Fruit fly (Drosophila melanogaster): ENCODE measurements around the gene CG7766.

Gene CG7766

DNA sequence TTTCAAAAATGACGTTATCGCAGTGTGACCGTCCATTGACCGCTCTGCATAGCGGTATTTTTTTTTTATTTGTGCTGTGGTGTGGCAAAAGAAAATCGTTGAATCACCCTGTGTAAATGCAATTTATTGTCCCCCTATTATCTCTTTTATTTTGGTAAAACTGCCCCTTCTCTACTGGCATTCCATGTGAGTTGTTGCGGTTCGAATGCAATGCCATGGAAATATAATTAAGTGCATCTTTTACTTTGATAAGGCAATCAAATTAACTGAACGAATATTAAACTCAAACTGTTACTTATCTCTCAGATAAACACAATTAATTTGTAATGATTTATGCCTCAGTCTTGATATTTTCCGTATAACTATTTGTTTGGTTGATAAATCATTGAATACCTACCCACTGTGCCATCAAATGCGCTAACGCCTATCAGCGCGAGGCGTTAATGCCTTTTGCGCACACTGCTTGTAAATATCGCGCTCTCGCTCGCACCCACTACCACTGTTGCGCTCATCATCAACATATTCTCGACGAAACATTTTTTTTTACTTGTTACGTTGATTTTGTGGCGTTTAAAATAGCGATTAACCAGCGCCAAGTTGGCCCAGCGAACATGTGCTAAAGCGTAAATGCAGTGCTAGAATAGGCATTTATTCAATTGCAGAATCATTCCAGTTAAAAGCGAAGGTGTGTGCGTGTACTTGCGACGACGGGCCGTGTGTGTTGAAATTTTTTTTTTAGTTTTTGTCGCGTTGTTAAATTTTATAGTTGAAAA lies 5.7 kb upstream of the CG7766 start:
- TF ChIP-seq CG17806 (tag; optimal IDR thresholded peaks at IDR 0.05) (no peak), CG32121 (GFP tag; IDR thresholded peaks at IDR 0.05) (no peak), CG4496 (GFP tag; IDR thresholded peaks at IDR 0.05) (peak; percentile 57; the same call in 1 of the 3 replicates), rn (GFP tag; IDR thresholded peaks at IDR 0.05) (no peak), fd96Ca (GFP tag; IDR thresholded peaks at IDR 0.05) (no peak; the same call in 2 of the 3 replicates), CG9948 (tag; optimal IDR thresholded peaks at IDR 0.05) (peak; percentile 50), CG15710 (tag; optimal IDR thresholded peaks at IDR 0.05) (peak; percentile 32), CG12605 (GFP tag; IDR thresholded peaks at IDR 0.05) (no peak), CG8301 (tag; optimal IDR thresholded peaks at IDR 0.05) (peak; percentile 41), CG10348 (GFP tag; IDR thresholded peaks at IDR 0.05) (no peak), gl (tag; optimal IDR thresholded peaks at IDR 0.05) (no peak), CG13204 (GFP tag; optimal IDR thresholded peaks at IDR 0.05) (no peak), Pif1B (GFP tag; optimal IDR thresholded peaks at IDR 0.05) (no peak), CG8159 (tag; optimal IDR thresholded peaks at IDR 0.05) (peak; percentile 40), EcR (GFP tag; optimal IDR thresholded peaks at IDR 0.05) (no peak), Ets98B (GFP tag; IDR thresholded peaks at IDR 0.05) (no peak; the same call in 1 of the 2 replicates), CG34367 (tag; optimal IDR thresholded peaks at IDR 0.05) (peak; percentile 45), Pif1A (GFP tag; optimal IDR thresholded peaks at IDR 0.05) (no peak), Snoo (tag; optimal IDR thresholded peaks at IDR 0.05) (peak; percentile 23), D1 (tag; optimal IDR thresholded peaks at IDR 0.05) (no peak), CG14655 (GFP tag; optimal IDR thresholded peaks at IDR 0.05) (no peak)

DNA sequence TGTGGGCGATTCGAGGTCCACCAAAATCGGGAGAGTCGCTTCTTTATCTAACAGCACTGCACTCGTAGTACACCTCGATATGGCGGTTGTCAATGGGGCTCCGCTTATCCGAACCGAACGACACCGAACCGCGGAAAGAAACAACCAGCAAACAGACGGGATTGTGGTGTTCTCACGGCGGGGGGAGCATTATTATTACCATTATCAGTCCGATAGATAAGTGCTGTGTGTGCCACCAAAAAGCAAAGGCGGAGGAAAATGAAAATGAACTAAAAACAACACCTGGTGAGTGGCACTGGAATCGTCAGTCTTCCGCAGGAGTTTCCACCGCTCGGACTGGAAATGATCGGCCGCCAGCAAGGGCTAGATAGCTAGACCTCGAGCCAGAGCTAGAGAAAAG lies 4.8 kb upstream of the CG7766 start, which contains the start of gene AP-1gamma:
AP-1gamma (plus strand) TSS at position 305 of the 400 bp plus-strand sequence.
- no peak for TF ChIP-seq CG9948 (tag; optimal IDR thresholded peaks at IDR 0.05)
- no peak for TF ChIP-seq D1 (tag; optimal IDR thresholded peaks at IDR 0.05)
- TF ChIP-seq CG8301 (tag; optimal IDR thresholded peaks at IDR 0.05), result no peak
- no peak for TF ChIP-seq rn (GFP tag; IDR thresholded peaks at IDR 0.05)
- TF ChIP-seq CG14655 (GFP tag; optimal IDR thresholded peaks at IDR 0.05), result no peak
- no peak for TF ChIP-seq CG15710 (tag; optimal IDR thresholded peaks at IDR 0.05)
- no peak for TF ChIP-seq Pif1A (GFP tag; optimal IDR thresholded peaks at IDR 0.05)
- no peak for TF ChIP-seq CG8159 (tag; optimal IDR thresholded peaks at IDR 0.05)
- no peak for TF ChIP-seq CG10348 (GFP tag; IDR thresholded peaks at IDR 0.05)
- no peak for TF ChIP-seq CG34367 (tag; optimal IDR thresholded peaks at IDR 0.05)
- TF ChIP-seq Pif1B (GFP tag; optimal IDR thresholded peaks at IDR 0.05), result no peak
- TF ChIP-seq gl (tag; optimal IDR thresholded peaks at IDR 0.05), result no peak
- no peak for TF ChIP-seq Snoo (tag; optimal IDR thresholded peaks at IDR 0.05)
- TF ChIP-seq CG32121 (GFP tag; IDR thresholded peaks at IDR 0.05), result no peak
- TF ChIP-seq CG17806 (tag; optimal IDR thresholded peaks at IDR 0.05), result no peak

DNA sequence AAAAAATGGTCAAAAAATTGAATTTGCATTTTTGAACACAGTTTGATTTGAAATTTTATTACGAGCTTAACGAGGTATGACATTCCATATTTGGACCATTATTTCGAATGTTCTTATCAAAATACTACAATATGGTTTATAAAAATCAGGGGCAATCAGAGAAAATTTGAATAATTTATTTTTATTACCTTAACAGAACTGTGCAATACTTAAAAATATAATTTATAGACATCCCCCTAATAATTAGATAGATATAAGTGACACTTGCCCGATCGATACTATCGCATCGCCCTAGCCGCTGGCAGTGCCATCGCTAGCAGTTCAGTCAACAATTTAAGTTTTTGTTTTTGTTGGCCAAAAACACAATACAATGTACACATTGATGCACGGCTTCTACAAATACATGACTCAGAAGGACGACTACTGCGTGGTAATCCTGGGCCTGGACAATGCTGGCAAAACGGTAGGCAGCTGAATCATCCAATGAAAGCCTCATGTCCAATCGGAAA lies 3.3 kb upstream of the CG7766 start, which contains the start of gene Arfrp1:
Arfrp1 (plus strand) TSS at position 295 of the 509 bp plus-strand sequence.
- TF ChIP-seq CG32121 (GFP tag; IDR thresholded peaks at IDR 0.05), result no peak; the same call in 1 of the 2 replicates
- TF ChIP-seq CG8301 (tag; optimal IDR thresholded peaks at IDR 0.05), result no peak
- no peak for TF ChIP-seq rn (GFP tag; IDR thresholded peaks at IDR 0.05)
- TF ChIP-seq CG8159 (tag; optimal IDR thresholded peaks at IDR 0.05), result no peak
- TF ChIP-seq gl (tag; optimal IDR thresholded peaks at IDR 0.05), result no peak
- TF ChIP-seq CG9948 (tag; optimal IDR thresholded peaks at IDR 0.05), result peak; percentile 0
- peak; percentile 6; the same call in 1 of the 3 replicates for TF ChIP-seq CG4496 (GFP tag; IDR thresholded peaks at IDR 0.05)
- TF ChIP-seq CG10348 (GFP tag; IDR thresholded peaks at IDR 0.05), result no peak
- 0 out of 2 replicates have a peak, but pooled peaks have one; percentile 5 for TF ChIP-seq Ets98B (GFP tag; IDR thresholded peaks at IDR 0.05)
- 0 out of 3 replicates have a peak, but pooled peaks have one; percentile 24 for TF ChIP-seq fd96Ca (GFP tag; IDR thresholded peaks at IDR 0.05)
- no peak for TF ChIP-seq CG15710 (tag; optimal IDR thresholded peaks at IDR 0.05)
- TF ChIP-seq EcR (GFP tag; optimal IDR thresholded peaks at IDR 0.05), result no peak
- TF ChIP-seq CG12605 (GFP tag; IDR thresholded peaks at IDR 0.05), result no peak
- TF ChIP-seq CG13204 (GFP tag; optimal IDR thresholded peaks at IDR 0.05), result no peak

DNA sequence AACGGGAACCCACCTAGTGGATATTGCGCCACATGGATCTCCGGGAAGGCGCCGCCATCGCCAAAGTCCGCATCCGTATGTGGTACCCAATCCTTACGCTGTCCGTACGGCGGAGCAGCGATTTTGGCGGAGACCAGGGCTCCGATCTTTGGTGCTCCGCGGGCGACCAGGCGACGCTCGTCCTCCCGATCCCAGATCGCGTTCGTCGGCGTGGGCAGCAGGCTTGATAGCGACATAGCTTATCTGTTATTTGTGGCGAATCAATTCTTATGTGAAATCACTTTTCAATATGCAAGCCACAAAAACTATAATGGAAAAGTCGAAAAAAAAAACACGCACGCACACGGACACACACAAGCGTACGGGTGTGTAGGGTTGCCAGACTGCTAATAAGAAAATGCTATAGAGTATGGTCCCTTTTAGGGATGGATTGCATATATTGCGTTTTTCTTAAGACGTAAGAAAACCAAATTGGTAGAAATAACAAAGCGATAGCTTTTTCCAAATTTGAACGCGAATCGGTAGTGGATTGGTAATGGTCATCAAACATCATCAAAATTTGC lies 2.8 kb upstream of the CG7766 start, which contains the start of gene Bx42:
Bx42 (minus strand) TSS at position 393 of the 563 bp plus-strand sequence.
- TF ChIP-seq CG4496 (GFP tag; IDR thresholded peaks at IDR 0.05) (peak; percentile 28; the same call in 1 of the 3 replicates), CG15710 (tag; optimal IDR thresholded peaks at IDR 0.05) (no peak)

DNA sequence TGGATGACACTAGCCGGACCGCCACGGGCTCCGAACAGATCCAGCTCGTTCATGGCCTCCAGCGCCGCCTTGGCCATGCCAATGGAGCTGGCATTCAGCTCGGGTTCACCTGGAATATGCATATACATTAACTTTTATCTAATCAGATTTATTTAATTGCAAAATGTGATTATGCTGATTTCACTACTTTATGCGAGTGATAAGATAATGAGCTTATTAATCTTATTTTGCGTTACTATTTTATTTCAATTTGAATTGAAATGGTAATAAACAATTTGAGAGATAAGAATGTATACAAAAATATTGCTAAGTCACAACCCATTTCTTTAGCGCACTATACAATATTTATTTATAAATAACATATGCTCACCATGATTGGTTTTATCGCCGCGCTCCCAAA lies 1.4 kb downstream of the CG7766 start:
- TF ChIP-seq Pif1A (GFP tag; optimal IDR thresholded peaks at IDR 0.05), result no peak
- TF ChIP-seq D1 (tag; optimal IDR thresholded peaks at IDR 0.05), result no peak
- TF ChIP-seq CG13204 (GFP tag; optimal IDR thresholded peaks at IDR 0.05), result no peak
- TF ChIP-seq CG8301 (tag; optimal IDR thresholded peaks at IDR 0.05), result no peak
- TF ChIP-seq CG10348 (GFP tag; IDR thresholded peaks at IDR 0.05), result no peak
- no peak for TF ChIP-seq fd96Ca (GFP tag; IDR thresholded peaks at IDR 0.05)
- TF ChIP-seq Pif1B (GFP tag; optimal IDR thresholded peaks at IDR 0.05), result no peak
- TF ChIP-seq CG12605 (GFP tag; IDR thresholded peaks at IDR 0.05), result no peak
- TF ChIP-seq CG9948 (tag; optimal IDR thresholded peaks at IDR 0.05), result no peak
- TF ChIP-seq CG34367 (tag; optimal IDR thresholded peaks at IDR 0.05), result no peak
- no peak for TF ChIP-seq CG4496 (GFP tag; IDR thresholded peaks at IDR 0.05)
- no peak for TF ChIP-seq CG17806 (tag; optimal IDR thresholded peaks at IDR 0.05)
- no peak for TF ChIP-seq CG14655 (GFP tag; optimal IDR thresholded peaks at IDR 0.05)
- TF ChIP-seq EcR (GFP tag; optimal IDR thresholded peaks at IDR 0.05), result no peak
- TF ChIP-seq CG8159 (tag; optimal IDR thresholded peaks at IDR 0.05), result no peak
- no peak for TF ChIP-seq rn (GFP tag; IDR thresholded peaks at IDR 0.05)
- TF ChIP-seq gl (tag; optimal IDR thresholded peaks at IDR 0.05), result no peak
- TF ChIP-seq Snoo (tag; optimal IDR thresholded peaks at IDR 0.05), result no peak
- no peak for TF ChIP-seq Ets98B (GFP tag; IDR thresholded peaks at IDR 0.05)
